Worm (Caenorhabditis elegans): ENCODE measurements around the gene got-2.2.

ce11 chrX:6194191-6194724 is 46.5 kb upstream of the got-2.2 start, which contains the start of gene ceh-54:
- TF ChIP-seq ztf-11 (tag; optimal IDR thresholded peaks at IDR 0.05), result no peak
- TF ChIP-seq fkh-2 (tag; optimal IDR thresholded peaks at IDR 0.05), result no peak
- TF ChIP-seq ztf-4 (tag; optimal IDR thresholded peaks at IDR 0.05), result no peak

Measured in whole organism, L3 larva.